Worm (Caenorhabditis elegans) whole organism, L4 larva: ENCODE data around the gene C26F1.3.

Experiments
- ces-1 ChIP-seq: fragments of 150-350 bp; sonication (generic microtip); optimal IDR thresholded peaks from 4 replicates; lab custom pipeline; 2014; ENCODE audit warnings: missing biosample characterization, missing genetic modification reagents, missing genetic modification characterization
- egl-27 ChIP-seq: sonication (generic microtip); optimal IDR thresholded peaks from 3 replicates; lab custom pipeline; 2017; ENCODE audit warnings: missing biosample characterization, missing genetic modification reagents, missing genetic modification characterization
- gei-8 ChIP-seq: fragments of 200-800 bp; sonication (Bioruptor generic); optimal IDR thresholded peaks from 2 replicates; lab custom pipeline; 2018; ENCODE audit warnings: mild to moderate bottlenecking, missing genetic modification characterization, missing compliant biosample characterization
- hmg-1.1 ChIP-seq: fragments of 200-800 bp; sonication (Bioruptor generic); IDR thresholded peaks from 2 replicates; pipeline ENCODE4 v1.3.6; 2022; ENCODE audit warnings: missing genetic modification reagents, missing genetic modification characterization, missing compliant biosample characterization
- lin-39 ChIP-seq: fragments of 150-350 bp; optimal IDR thresholded peaks from 2 replicates; lab custom pipeline; 2014; ENCODE audit warnings: missing biosample characterization, missing genetic modification reagents, missing genetic modification characterization
- mdl-1 ChIP-seq, 2 experiments: fragments of 150-350 bp in 1 of 2; sonication (generic microtip) in 1 of 2; optimal IDR thresholded peaks; 2 replicates each; lab custom pipeline; 2014 to 2017; ENCODE audit warnings: missing biosample characterization in 2 of 2, missing genetic modification characterization in 2 of 2
- mdt-29 ChIP-seq: fragments of 200-800 bp; sonication (Bioruptor generic); IDR thresholded peaks from 2 replicates; pipeline ENCODE4 v1.3.6; 2022; ENCODE audit warnings: missing genetic modification reagents, missing genetic modification characterization, missing compliant biosample characterization
- nhr-76 ChIP-seq: fragments of 150-350 bp; optimal IDR thresholded peaks from 2 replicates; lab custom pipeline; 2014; ENCODE audit warnings: missing biosample characterization, missing genetic modification characterization
- saeg-2 ChIP-seq: fragments of 200-800 bp; sonication (Bioruptor generic); IDR thresholded peaks from 2 replicates; pipeline ENCODE4 v1.3.6; 2022; ENCODE audit warnings: missing genetic modification reagents, missing genetic modification characterization, missing compliant biosample characterization

DNA sequence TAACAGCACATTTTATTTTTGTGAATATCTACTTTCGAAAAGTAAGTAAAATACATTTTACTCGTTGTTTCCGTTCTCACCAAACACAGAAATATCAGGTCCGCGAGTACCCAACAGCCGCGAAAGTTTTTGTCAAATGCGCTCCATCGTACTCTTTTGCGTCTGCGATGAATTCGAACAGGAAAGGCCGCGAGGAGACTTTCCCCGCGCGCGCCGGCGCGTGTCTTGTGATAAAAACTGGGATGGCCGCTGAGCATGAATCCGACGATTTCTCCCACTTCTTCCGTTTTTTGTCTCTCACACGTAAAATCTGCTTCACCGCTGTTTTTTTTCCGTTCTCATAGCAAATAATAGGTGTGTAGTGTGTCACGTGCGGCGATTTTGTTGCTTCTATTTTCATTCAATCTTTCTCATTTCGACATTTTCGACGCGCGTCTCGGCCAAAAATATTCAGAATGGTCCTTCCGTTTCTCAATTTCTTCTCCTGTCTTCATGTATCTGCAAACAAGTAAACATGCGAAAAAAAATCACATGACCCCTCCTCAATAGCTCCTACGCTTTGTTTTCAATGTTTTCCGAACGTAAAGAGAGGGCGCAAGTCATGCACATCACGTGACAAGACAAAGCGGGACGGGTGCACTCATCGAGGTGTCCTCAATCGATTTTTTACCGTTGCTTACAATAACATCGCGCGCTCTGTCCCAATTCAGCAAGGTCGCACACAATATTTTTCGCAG is 27.1 kb downstream of the C26F1.3 start, which contains the start of gene uvs-1:
- TF ChIP-seq ces-1 (GFP tag; lab: Kevin White, UChicago) (no peak), mdt-29 (GFP tag; lab: Robert Waterston, UW) (no peak), hmg-1.1 (GFP tag; lab: Robert Waterston, UW) (peak; percentile 38; the same call in 1 of the 2 replicates), mdl-1 (tag; optimal IDR thresholded peaks at IDR 0.05; lab: Kevin White, UChicago) (peak; percentile 46 to 80), lin-39 (tag; lab: Kevin White, UChicago) (no peak), gei-8 (no peak), egl-27 (tag; lab: Kevin White, UChicago) (no peak), nhr-76 (tag; lab: Kevin White, UChicago) (no peak), saeg-2 (GFP tag; lab: Robert Waterston, UW) (no peak)
